Worm (Caenorhabditis elegans) whole organism, L4 larva: ENCODE measurements around the gene C15F1.2.

Experiments
- F10B5.3 ChIP-seq: sonication (generic microtip); optimal IDR thresholded peaks from 2 replicates; lab custom pipeline; 2016; ENCODE audit warnings: mild to moderate bottlenecking, missing genetic modification characterization, missing compliant biosample characterization
- F26F4.8 ChIP-seq: fragments of 200-800 bp; sonication (Bioruptor generic); conservative IDR thresholded peaks from 2 replicates; pipeline ENCODE4 v1.3.6; 2022; ENCODE audit warnings: missing genetic modification characterization, missing compliant biosample characterization
- F37D6.2 ChIP-seq: sonication (generic microtip); optimal IDR thresholded peaks from 2 replicates; lab custom pipeline; 2016; ENCODE audit warnings: mild to moderate bottlenecking, missing genetic modification characterization, missing compliant biosample characterization
- T20F7.1 ChIP-seq: fragments of 200-800 bp; sonication (Bioruptor generic); optimal IDR thresholded peaks from 2 replicates; lab custom pipeline; 2018; ENCODE audit warnings: mild to moderate bottlenecking, missing genetic modification characterization, missing compliant biosample characterization
- T26A8.4 ChIP-seq: fragments of 200-800 bp; sonication (Bioruptor generic); IDR thresholded peaks from 2 replicates; pipeline ENCODE4 v1.3.6; 2022; ENCODE audit warnings: missing genetic modification characterization, missing compliant biosample characterization
- Y5F2A.4 ChIP-seq: fragments of 200-800 bp; sonication (Bioruptor generic); optimal IDR thresholded peaks from 2 replicates; lab custom pipeline; 2018; ENCODE audit warnings: mild to moderate bottlenecking, missing genetic modification characterization, missing compliant biosample characterization
- ZK337.2 ChIP-seq: fragments of 200-800 bp; sonication (Bioruptor generic); IDR thresholded peaks from 2 replicates; pipeline ENCODE4 v1.3.6; 2022; ENCODE audit warnings: missing genetic modification reagents, missing genetic modification characterization, missing compliant biosample characterization
- aly-2 ChIP-seq: sonication (generic microtip); optimal IDR thresholded peaks from 2 replicates; lab custom pipeline; 2018; ENCODE audit warnings: missing biosample characterization, missing genetic modification characterization
- ama-1 ChIP-seq: fragments of 150-350 bp; optimal IDR thresholded peaks from 2 replicates; lab custom pipeline; 2014; ENCODE audit warnings: inconsistent platforms, mixed read lengths
- ceh-62 ChIP-seq: sonication (generic microtip); optimal IDR thresholded peaks from 2 replicates; lab custom pipeline; 2017; ENCODE audit warnings: missing biosample characterization, missing genetic modification characterization
- ceh-82 ChIP-seq: sonication (generic microtip); optimal IDR thresholded peaks from 2 replicates; lab custom pipeline; 2017; ENCODE audit warnings: missing biosample characterization, missing genetic modification characterization
- daf-16 ChIP-seq, 3 experiments: sonication (generic microtip); optimal IDR thresholded peaks; 2 replicates each; lab custom pipeline; 2016 to 2017; ENCODE audit warnings: missing genetic modification characterization in 3 of 3, missing genetic modification reagents in 3 of 3, mild to moderate bottlenecking in 2 of 3, missing compliant biosample characterization in 2 of 3, missing biosample characterization in 1 of 3, moderate library complexity in 1 of 3
- dmd-6 ChIP-seq: fragments of 200-800 bp; sonication (Bioruptor generic); IDR thresholded peaks from 2 replicates; pipeline ENCODE4 v1.3.6; 2022; ENCODE audit warnings: missing genetic modification reagents, missing genetic modification characterization, missing compliant biosample characterization
- dmd-9 ChIP-seq: fragments of 200-800 bp; sonication (Bioruptor generic); IDR thresholded peaks from 2 replicates; pipeline ENCODE4 v1.3.6; 2022; ENCODE audit warnings: missing genetic modification reagents, missing genetic modification characterization, missing compliant biosample characterization
- dpl-1 ChIP-seq: fragments of 150-350 bp; optimal IDR thresholded peaks from 2 replicates; lab custom pipeline; 2014; ENCODE audit warnings: missing biosample characterization, missing genetic modification reagents, missing genetic modification characterization
- hlh-11 ChIP-seq: fragments of 200-800 bp; sonication (Bioruptor generic); optimal IDR thresholded peaks from 2 replicates; lab custom pipeline; 2018; ENCODE audit warnings: mild to moderate bottlenecking, missing genetic modification characterization, missing compliant biosample characterization
- hlh-30 ChIP-seq: sonication (generic microtip); optimal IDR thresholded peaks from 2 replicates; lab custom pipeline; 2017; ENCODE audit warnings: antibody characterized with exemption, mild to moderate bottlenecking, missing genetic modification characterization, missing compliant biosample characterization; ENCODE audit not compliant: insufficient read depth
- hmg-1.1 ChIP-seq: fragments of 200-800 bp; sonication (Bioruptor generic); IDR thresholded peaks from 2 replicates; pipeline ENCODE4 v1.3.6; 2022; ENCODE audit warnings: missing genetic modification reagents, missing genetic modification characterization, missing compliant biosample characterization
- lin-1 ChIP-seq: fragments of 200-800 bp; sonication (Bioruptor generic); IDR thresholded peaks from 2 replicates; pipeline ENCODE4 v1.3.6; 2022; ENCODE audit warnings: missing genetic modification reagents, missing genetic modification characterization, missing compliant biosample characterization
- lin-15B ChIP-seq: fragments of 150-350 bp; sonication (generic microtip); optimal IDR thresholded peaks from 3 replicates; lab custom pipeline; 2014; ENCODE audit warnings: missing biosample characterization, missing genetic modification characterization
- lin-38 ChIP-seq: fragments of 200-800 bp; sonication (Bioruptor generic); IDR thresholded peaks from 2 replicates; pipeline ENCODE4 v1.3.6; 2022; ENCODE audit warnings: missing genetic modification reagents, missing genetic modification characterization, missing compliant biosample characterization
- lir-3 ChIP-seq: sonication (generic microtip); optimal IDR thresholded peaks from 2 replicates; lab custom pipeline; 2016; ENCODE audit warnings: mild to moderate bottlenecking, missing genetic modification characterization, missing compliant biosample characterization
- lsy-2 ChIP-seq, 2 experiments: fragments of 150-350 bp in 1 of 2; sonication (generic microtip) in 1 of 2; optimal IDR thresholded peaks; 2 replicates each; lab custom pipeline; 2014 to 2017; ENCODE audit warnings: missing biosample characterization in 2 of 2, missing genetic modification characterization in 2 of 2
- madf-5 ChIP-seq, 2 experiments: fragments of 200-800 bp; sonication (Bioruptor generic); IDR thresholded peaks; 2 replicates each; pipeline ENCODE4 v1.3.6; 2022; ENCODE audit warnings: missing compliant biosample characterization in 2 of 2, missing genetic modification characterization in 2 of 2
- mdt-29 ChIP-seq: fragments of 200-800 bp; sonication (Bioruptor generic); IDR thresholded peaks from 2 replicates; pipeline ENCODE4 v1.3.6; 2022; ENCODE audit warnings: missing genetic modification reagents, missing genetic modification characterization, missing compliant biosample characterization
- mes-2 ChIP-seq: sonication (generic microtip); optimal IDR thresholded peaks from 2 replicates; lab custom pipeline; 2016; ENCODE audit warnings: missing genotype, mild to moderate bottlenecking, missing genetic modification characterization, missing compliant biosample characterization; ENCODE audit not compliant: poor library complexity, severe bottlenecking
- mxl-2 ChIP-seq: fragments of 200-800 bp; sonication (Bioruptor generic); conservative IDR thresholded peaks from 2 replicates; pipeline ENCODE4 v1.3.6; 2022; ENCODE audit warnings: missing genetic modification reagents, missing genetic modification characterization, missing compliant biosample characterization
- nhr-10 ChIP-seq: fragments of 150-350 bp; optimal IDR thresholded peaks from 2 replicates; lab custom pipeline; 2014; ENCODE audit warnings: missing biosample characterization, missing genetic modification characterization
- nhr-102 ChIP-seq: sonication (generic microtip); optimal IDR thresholded peaks from 2 replicates; lab custom pipeline; 2016; ENCODE audit warnings: mild to moderate bottlenecking, missing genetic modification characterization, moderate library complexity, missing compliant biosample characterization
- nhr-11 ChIP-seq: fragments of 150-350 bp; optimal IDR thresholded peaks from 2 replicates; lab custom pipeline; 2014; ENCODE audit warnings: missing biosample characterization, missing genetic modification characterization
- nhr-25 ChIP-seq: sonication (generic microtip); optimal IDR thresholded peaks from 2 replicates; lab custom pipeline; 2017; ENCODE audit warnings: missing genetic modification characterization, mild to moderate bottlenecking, missing compliant biosample characterization, antibody characterized with exemption, moderate library complexity, borderline replicate concordance; ENCODE audit not compliant: insufficient read depth
- nhr-28 ChIP-seq: fragments of 150-350 bp; optimal IDR thresholded peaks from 2 replicates; lab custom pipeline; 2014; ENCODE audit warnings: missing biosample characterization, missing genetic modification characterization
- nhr-42 ChIP-seq: fragments of 200-800 bp; sonication (Bioruptor generic); IDR thresholded peaks from 2 replicates; pipeline ENCODE4 v1.3.6; 2022; ENCODE audit warnings: missing genetic modification characterization, missing compliant biosample characterization
- nhr-76 ChIP-seq: fragments of 150-350 bp; optimal IDR thresholded peaks from 2 replicates; lab custom pipeline; 2014; ENCODE audit warnings: missing biosample characterization, missing genetic modification characterization
- nhr-77 ChIP-seq: fragments of 150-350 bp; optimal IDR thresholded peaks from 2 replicates; lab custom pipeline; 2014; ENCODE audit warnings: missing biosample characterization, missing genetic modification characterization
- pqm-1 ChIP-seq: sonication (generic microtip); optimal IDR thresholded peaks from 2 replicates; lab custom pipeline; 2017; ENCODE audit warnings: missing biosample characterization, missing genetic modification characterization
- unc-62 ChIP-seq, 3 experiments: fragments of 150-350 bp in 1 of 3; sonication (generic microtip); optimal IDR thresholded peaks in 2 of 3; peaks in 1 of 3; 1 replicate in 1 of 3; 2 replicates in 2 of 3; lab custom pipeline; 2014 to 2017; ENCODE audit warnings: missing biosample characterization in 3 of 3, missing genetic modification characterization in 3 of 3, missing genetic modification reagents in 3 of 3, missing genotype in 1 of 3
- zfp-2 ChIP-seq: sonication (generic microtip); optimal IDR thresholded peaks from 2 replicates; lab custom pipeline; 2016; ENCODE audit warnings: mild to moderate bottlenecking, missing genetic modification characterization, missing compliant biosample characterization
- zfp-3 ChIP-seq: fragments of 200-800 bp; sonication (Bioruptor generic); conservative IDR thresholded peaks from 2 replicates; pipeline ENCODE4 v1.3.6; 2022; ENCODE audit warnings: missing genetic modification reagents, missing genetic modification characterization, missing compliant biosample characterization
- ztf-11 ChIP-seq: fragments of 150-350 bp; optimal IDR thresholded peaks from 2 replicates; lab custom pipeline; 2014; ENCODE audit warnings: missing biosample characterization, missing genetic modification characterization
- ztf-7 ChIP-seq: fragments of 150-350 bp; optimal IDR thresholded peaks from 2 replicates; lab custom pipeline; 2014; ENCODE audit warnings: missing biosample characterization, missing genetic modification characterization

Gene C15F1.2

ce11 chrII:6972185-6972737 lies 7.5 kb upstream of the C15F1.2 start, which contains the start of gene art-1 (continued):
- no peak for TF ChIP-seq hlh-11 (tag; lab: Kevin White, UChicago)
- TF ChIP-seq F37D6.2 (tag; lab: Kevin White, UChicago), result no peak
- TF ChIP-seq nhr-11 (tag; lab: Kevin White, UChicago), result no peak
- TF ChIP-seq T26A8.4 (GFP tag; lab: Robert Waterston, UW), result no peak
- no peak for TF ChIP-seq ceh-62 (tag; lab: Kevin White, UChicago)

ce11 chrII:6973501-6973900 lies 6.3 kb upstream of the C15F1.2 start, which contains the start of gene sod-1:
Gene sod-1, minus strand, starts transcription at chrII:6973887.
- TF ChIP-seq lin-1 (GFP tag; lab: Robert Waterston, UW), result no peak
- no peak for TF ChIP-seq F10B5.3 (tag; lab: Kevin White, UChicago)
- TF ChIP-seq ama-1 (lab: Kevin White, UChicago), result peak; percentile 2
- peak; percentile 2 for TF ChIP-seq mes-2 (tag; lab: Kevin White, UChicago)
- no peak for TF ChIP-seq daf-16 (GFP tag; optimal IDR thresholded peaks at IDR 0.05; lab: Kevin White, UChicago)
- peak; percentile 88 for TF ChIP-seq daf-16 (tag; optimal IDR thresholded peaks at IDR 0.05; lab: Kevin White, UChicago)
- TF ChIP-seq nhr-28 (tag; lab: Kevin White, UChicago), result peak; percentile 97
- TF ChIP-seq unc-62 (GFP tag; optimal IDR thresholded peaks at IDR 0.05 in 1 of 2; lab: Kevin White, UChicago), result peak in 1 of 2 experiments; percentile 13
- TF ChIP-seq unc-62 (tag; optimal IDR thresholded peaks at IDR 0.05; lab: Kevin White, UChicago), result no peak
- TF ChIP-seq hmg-1.1, result no peak
- no peak for TF ChIP-seq ZK337.2 (GFP tag; lab: Robert Waterston, UW)
- TF ChIP-seq hlh-11 (tag; lab: Kevin White, UChicago), result peak; percentile 20

- no peak for TF ChIP-seq madf-5 (GFP tag; IDR thresholded peaks at IDR 0.05; lab: Robert Waterston, UW)
- no peak for TF ChIP-seq nhr-25 (tag; lab: Kevin White, UChicago)
- peak in 1 of 2 experiments; percentile 76 for TF ChIP-seq lsy-2 (tag; optimal IDR thresholded peaks at IDR 0.05; lab: Kevin White, UChicago)
- TF ChIP-seq mes-2 (tag; lab: Kevin White, UChicago), result peak; percentile 74
- TF ChIP-seq nhr-10, result no peak
- no peak for TF ChIP-seq T26A8.4 (GFP tag; lab: Robert Waterston, UW)
- no peak for TF ChIP-seq nhr-102
- no peak for TF ChIP-seq hlh-11 (tag; lab: Kevin White, UChicago)
- no peak for TF ChIP-seq unc-62 (GFP tag; optimal IDR thresholded peaks at IDR 0.05 in 1 of 2; lab: Kevin White, UChicago)
- no peak for TF ChIP-seq unc-62 (tag; optimal IDR thresholded peaks at IDR 0.05; lab: Kevin White, UChicago)
- no peak for TF ChIP-seq Y5F2A.4 (GFP tag; lab: Kevin White, UChicago)
- TF ChIP-seq nhr-42 (GFP tag; lab: Robert Waterston, UW), result no peak
- TF ChIP-seq ceh-62 (tag; lab: Kevin White, UChicago), result no peak
- TF ChIP-seq dpl-1, result peak; percentile 88
- no peak for TF ChIP-seq nhr-77 (tag; lab: Kevin White, UChicago)
- no peak for TF ChIP-seq dmd-6 (GFP tag; lab: Robert Waterston, UW)
- TF ChIP-seq mxl-2 (GFP tag; lab: Robert Waterston, UW), result no peak
- TF ChIP-seq mdt-29 (GFP tag; lab: Robert Waterston, UW), result no peak
- no peak for TF ChIP-seq aly-2 (tag; lab: Kevin White, UChicago)
- no peak for TF ChIP-seq nhr-76
- TF ChIP-seq zfp-3 (GFP tag; lab: Robert Waterston, UW), result no peak
- peak; percentile 65 for TF ChIP-seq T20F7.1 (GFP tag; lab: Kevin White, UChicago)
- TF ChIP-seq F10B5.3 (tag; lab: Kevin White, UChicago), result no peak
- no peak for TF ChIP-seq F37D6.2 (tag; lab: Kevin White, UChicago)
- no peak for TF ChIP-seq ztf-7 (tag; lab: Kevin White, UChicago)
- TF ChIP-seq dmd-9 (GFP tag; lab: Robert Waterston, UW), result no peak
- TF ChIP-seq hlh-30 (tag; lab: Kevin White, UChicago), result peak; percentile 57
- TF ChIP-seq ceh-82 (tag; lab: Kevin White, UChicago), result no peak
- no peak for TF ChIP-seq pqm-1 (tag; lab: Kevin White, UChicago)
- TF ChIP-seq lir-3 (tag; lab: Kevin White, UChicago), result no peak
- no peak for TF ChIP-seq F26F4.8 (GFP tag; lab: Robert Waterston, UW)
- TF ChIP-seq ztf-11, result no peak
- TF ChIP-seq zfp-2 (tag; lab: Kevin White, UChicago), result no peak
- TF ChIP-seq hmg-1.1, result peak; percentile 43; the same call in 1 of the 2 replicates
- no peak for TF ChIP-seq lin-15B (tag; lab: Kevin White, UChicago)
- peak; percentile 52 for TF ChIP-seq lin-38 (GFP tag; lab: Robert Waterston, UW)
These were observed 5.7 kb upstream of the C15F1.2 start for ce11 chrII:6974011-6974410.
